Fruit fly (Drosophila melanogaster): Measurements from ENCODE around the gene CG13010.

Gene CG13010

DNA sequence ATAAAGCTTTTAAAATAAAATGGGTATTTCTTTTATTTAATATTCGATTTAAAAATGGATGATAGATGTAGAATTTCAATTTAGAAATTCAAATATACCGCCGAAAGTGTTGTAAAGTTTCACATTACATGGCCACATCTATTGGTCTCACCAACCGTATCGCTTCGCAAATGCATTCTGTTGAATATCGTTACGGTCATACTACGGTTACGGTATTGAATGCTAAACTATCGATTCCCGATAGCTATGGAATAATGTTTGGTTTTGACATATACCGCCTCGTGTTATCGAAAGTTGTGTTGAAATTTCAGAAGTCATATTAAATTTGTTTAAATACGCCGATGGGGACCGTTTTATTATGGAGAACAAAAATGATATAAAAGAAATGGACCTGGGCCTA is 27.6 kb downstream of the CG13010 start, which contains the start of the genes CG32573 and CG42512 (continued):
- TF ChIP-seq CG1832 (GFP tag; optimal IDR thresholded peaks at IDR 0.05) (no peak), amos (GFP tag; IDR thresholded peaks at IDR 0.05; ENCODE audit: partially characterized antibody) (peak; percentile 75), Hr39 (optimal IDR thresholded peaks at IDR 0.05) (no peak), ase (GFP tag; IDR thresholded peaks at IDR 0.05) (no peak), slbo (GFP tag; IDR thresholded peaks at IDR 0.05) (no peak), ci (GFP tag; IDR thresholded peaks at IDR 0.05) (no peak), fu2 (GFP tag; optimal IDR thresholded peaks at IDR 0.05) (no peak), CG2889 (GFP tag; IDR thresholded peaks at IDR 0.05) (no peak), Rx (GFP tag; IDR thresholded peaks at IDR 0.05) (no peak), CG30431 (GFP tag; optimal IDR thresholded peaks at IDR 0.05) (no peak), CG17328 (GFP tag; IDR thresholded peaks at IDR 0.05) (no peak), CG9797 (GFP tag; optimal IDR thresholded peaks at IDR 0.05) (peak; percentile 78), cas (GFP tag; IDR thresholded peaks at IDR 0.05) (no peak), CG6272 (GFP tag; IDR thresholded peaks at IDR 0.05) (no peak), Antp (GFP tag; optimal IDR thresholded peaks at IDR 0.05) (no peak), CG17612 (GFP tag; IDR thresholded peaks at IDR 0.05) (no peak), fd64A (GFP tag; optimal IDR thresholded peaks at IDR 0.05) (no peak), odd (GFP tag; optimal IDR thresholded peaks at IDR 0.05) (no peak), CG15601 (tag; optimal IDR thresholded peaks at IDR 0.05) (peak; percentile 24), CHES-1-like (GFP tag; optimal IDR thresholded peaks at IDR 0.05) (no peak), Mad (GFP tag; optimal IDR thresholded peaks at IDR 0.05) (no peak), CTCF (GFP tag; optimal IDR thresholded peaks at IDR 0.05) (peak; percentile 38), HLH3B (GFP tag; IDR thresholded peaks at IDR 0.05) (no peak), usp (GFP tag; optimal IDR thresholded peaks at IDR 0.05) (no peak), tup (GFP tag; optimal IDR thresholded peaks at IDR 0.05) (no peak), prd (optimal IDR thresholded peaks at IDR 0.05) (no peak), prd (GFP tag; IDR thresholded peaks at IDR 0.05) (no peak), crol (GFP tag; IDR thresholded peaks at IDR 0.05) (no peak), jing (GFP tag; optimal IDR thresholded peaks at IDR 0.05) (no peak), CkIIα-i1 (GFP tag; IDR thresholded peaks at IDR 0.05) (no peak), HHEX (GFP tag; optimal IDR thresholded peaks at IDR 0.05) (no peak), hb (GFP tag; IDR thresholded peaks at IDR 0.05; ENCODE audit: partially characterized antibody) (peak; percentile 49; the same call in 1 of the 3 replicates), CG7839 (tag; optimal IDR thresholded peaks at IDR 0.05) (no peak), so (GFP tag; IDR thresholded peaks at IDR 0.05) (no peak), Mrtf (GFP tag; IDR thresholded peaks at IDR 0.05) (no peak), HLHmδ (GFP tag; optimal IDR thresholded peaks at IDR 0.05) (no peak), emc (GFP tag; optimal IDR thresholded peaks at IDR 0.05) (no peak), ash1 (GFP tag; optimal IDR thresholded peaks at IDR 0.05) (no peak), TFAM (GFP tag; optimal IDR thresholded peaks at IDR 0.05) (no peak), dmrt99B (tag; optimal IDR thresholded peaks at IDR 0.05) (no peak), CG17829 (tag; optimal IDR thresholded peaks at IDR 0.05) (peak; percentile 16), fd96Cb (tag; optimal IDR thresholded peaks at IDR 0.05) (no peak), tin (GFP tag; optimal IDR thresholded peaks at IDR 0.05) (no peak), h (optimal IDR thresholded peaks at IDR 0.05) (no peak), pzg (GFP tag; optimal IDR thresholded peaks at IDR 0.05) (peak; percentile 92), CG16779 (GFP tag; IDR thresholded peaks at IDR 0.05) (no peak), zfh2 (GFP tag; optimal IDR thresholded peaks at IDR 0.05) (no peak), zfh1 (GFP tag; IDR thresholded peaks at IDR 0.05) (no peak), yki (optimal IDR thresholded peaks at IDR 0.05) (no peak), nmo (GFP tag; optimal IDR thresholded peaks at IDR 0.05) (peak; percentile 23), esg (GFP tag; conservative IDR thresholded peaks at IDR 0.05) (no peak), CG4617 (GFP tag; optimal IDR thresholded peaks at IDR 0.05; ENCODE audit: borderline replicate concordance) (no peak), Bgb (GFP tag; IDR thresholded peaks at IDR 0.05; ENCODE audit: partially characterized antibody) (peak; percentile 79), CG8388 (GFP tag; optimal IDR thresholded peaks at IDR 0.05) (no peak), Atf-2 (GFP tag; optimal IDR thresholded peaks at IDR 0.05) (no peak)

Data from whole organism, embryonic.